Worm (Caenorhabditis elegans): Measurements from ENCODE around the gene F13A2.4.

Gene F13A2.4

ce11 chrV:4411714-4412113, 11.7 kb upstream of the F13A2.4 start, which contains the start of gene Y47D7A.17:
Gene Y47D7A.17, minus strand, starts transcription at chrV:4411814.
- TF ChIP-seq unc-62 (GFP tag; optimal IDR thresholded peaks at IDR 0.05) = no peak

DNA sequence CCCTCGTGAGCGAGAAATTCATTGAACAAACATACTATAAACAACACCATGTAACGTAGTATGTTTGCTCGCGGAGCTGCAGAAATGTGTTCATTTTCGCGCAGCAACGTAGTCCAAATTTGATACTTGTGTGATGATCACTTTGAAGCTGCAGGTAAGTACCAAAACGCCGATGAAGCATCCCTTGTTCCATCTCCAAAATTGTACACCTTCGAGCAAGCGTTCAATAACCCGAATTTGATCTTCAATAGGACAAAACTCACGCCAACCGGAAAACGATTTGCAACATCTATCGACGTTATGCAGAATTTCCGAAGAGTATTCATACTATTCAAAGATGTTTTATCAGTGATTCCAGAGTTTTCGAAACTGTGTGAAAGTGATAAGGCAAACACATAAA, 10.6 kb upstream of the F13A2.4 start, which contains the start of gene Y47D7A.3:
Gene Y47D7A.3, plus strand, starts transcription at position 301 of the 400 bp plus-strand sequence.
- TF ChIP-seq unc-62 (GFP tag; optimal IDR thresholded peaks at IDR 0.05) = no peak

ce11 chrV:4407519-4407918, 7.5 kb upstream of the F13A2.4 start, which contains the start of gene nhr-118:
Gene nhr-118, plus strand, starts transcription at chrV:4407819.
- no peak for TF ChIP-seq unc-62 (GFP tag; optimal IDR thresholded peaks at IDR 0.05)

DNA sequence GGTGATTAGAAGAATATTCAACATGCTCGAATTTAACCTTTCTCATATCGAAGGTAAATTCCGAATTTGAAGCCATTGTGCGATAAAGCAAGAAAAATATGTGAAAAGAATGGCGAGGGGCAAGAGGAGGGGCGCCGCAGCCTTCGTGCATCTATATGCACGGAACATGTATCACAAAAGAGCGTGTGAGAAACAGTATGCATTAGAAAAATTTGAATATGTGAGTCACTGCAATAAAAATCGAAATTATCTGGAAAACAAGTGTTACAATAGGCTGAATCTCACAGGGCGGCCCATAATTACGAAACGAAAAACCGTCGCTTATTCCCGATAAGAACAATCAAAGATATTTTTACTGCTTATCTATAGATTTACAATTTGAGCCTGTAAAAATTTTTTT, 1.8 kb upstream of the F13A2.4 start, which contains the start of gene F13A2.5:
Gene F13A2.5, minus strand, starts transcription at position 101 of the 400 bp plus-strand sequence.
- no peak for TF ChIP-seq unc-62 (GFP tag; optimal IDR thresholded peaks at IDR 0.05)

ce11 chrV:4398884-4399283, 1.1 kb downstream of the F13A2.4 start:
- TF ChIP-seq unc-62 (GFP tag; optimal IDR thresholded peaks at IDR 0.05) = no peak

DNA sequence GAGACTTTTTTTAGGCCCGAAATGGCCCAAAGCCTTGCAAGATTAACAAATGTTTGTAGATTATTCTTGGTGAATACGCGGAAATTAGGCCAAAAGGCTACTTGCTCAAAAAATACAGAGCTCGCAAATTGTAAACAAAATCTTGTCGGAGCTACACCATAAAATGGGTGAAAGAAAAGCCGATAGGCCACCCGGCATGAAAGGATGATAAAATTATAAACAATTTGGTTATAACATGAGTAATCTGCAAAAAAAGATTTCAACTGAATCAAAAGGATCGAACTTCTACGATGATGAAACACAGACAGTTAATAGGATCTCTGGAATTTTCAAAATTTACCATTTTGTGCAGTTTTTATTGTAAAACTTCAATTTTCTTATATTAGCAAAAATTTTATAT, 1.9 kb downstream of the F13A2.4 start:
- TF ChIP-seq unc-62 (GFP tag; optimal IDR thresholded peaks at IDR 0.05) = no peak

DNA sequence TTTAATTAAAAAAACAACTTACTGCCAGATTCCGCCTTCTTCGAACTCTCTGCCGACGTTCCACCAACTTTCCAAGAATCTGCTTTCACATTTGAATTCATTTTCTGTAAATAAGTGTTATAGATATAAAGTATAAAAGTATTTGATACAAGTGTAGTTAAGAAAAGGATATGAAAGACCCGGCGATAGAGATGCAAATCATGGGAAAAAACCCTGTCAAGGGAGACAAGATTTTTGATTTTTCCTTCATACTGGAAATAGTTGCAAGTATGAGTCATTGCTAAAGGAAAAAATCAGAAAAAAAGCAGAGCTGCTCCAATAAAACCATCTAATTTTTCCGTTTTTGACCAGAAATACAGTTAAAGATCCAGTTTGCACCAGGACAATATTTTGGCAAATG, 3.8 kb downstream of the F13A2.4 start, which contains the start of gene F13A2.3:
Gene F13A2.3, minus strand, starts transcription at position 101 of the 400 bp plus-strand sequence.
- no peak for TF ChIP-seq unc-62 (GFP tag; optimal IDR thresholded peaks at IDR 0.05)

DNA sequence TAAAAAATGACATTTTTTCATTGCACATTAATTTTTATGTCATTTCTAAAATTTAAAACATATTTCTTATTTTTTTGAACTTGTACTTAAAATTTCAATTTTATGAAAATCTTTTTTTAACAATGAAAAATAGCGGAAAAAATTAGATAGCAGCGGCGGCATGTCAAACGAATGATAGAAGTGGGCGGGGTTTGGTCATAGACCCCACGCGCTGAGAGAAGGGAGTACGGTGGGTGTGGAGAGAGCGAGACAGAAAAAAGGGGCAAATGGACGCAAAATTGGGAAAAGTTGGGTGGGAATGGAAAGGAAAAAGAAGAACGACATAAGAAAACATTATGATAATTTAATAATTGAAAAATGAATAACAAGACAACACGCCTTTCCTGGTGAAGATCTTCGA, 12.1 kb downstream of the F13A2.4 start:
- no peak for TF ChIP-seq unc-62 (GFP tag; optimal IDR thresholded peaks at IDR 0.05)

- TF ChIP-seq unc-62 (GFP tag; optimal IDR thresholded peaks at IDR 0.05) = no peak
These were observed 12.6 kb downstream of the F13A2.4 start, which contains the start of gene F13A2.9 for ce11 chrV:4387402-4387801. Gene F13A2.9, minus strand, starts transcription at chrV:4387502.

DNA sequence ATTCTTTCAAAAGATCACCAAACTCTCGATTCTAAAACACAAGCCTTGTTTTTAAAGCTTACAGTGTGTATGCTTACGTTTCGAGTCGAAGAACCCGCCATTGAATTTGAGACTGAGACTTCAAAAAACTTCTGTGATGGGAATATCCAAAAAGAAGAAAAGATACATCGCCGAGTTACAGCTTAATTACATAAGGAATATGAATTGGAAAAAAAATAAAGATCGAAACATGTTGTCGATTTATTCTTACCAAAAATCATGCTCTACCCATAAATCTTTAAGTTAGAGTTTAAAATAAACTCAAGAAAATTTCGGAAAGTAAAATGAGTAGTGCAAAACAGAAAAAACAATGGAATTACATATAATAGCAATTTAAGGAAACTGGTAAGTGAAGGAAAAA, 13.8 kb downstream of the F13A2.4 start, which contains the start of gene F13A2.10:
Gene F13A2.10, minus strand, starts transcription at position 101 of the 400 bp plus-strand sequence.
- TF ChIP-seq unc-62 (GFP tag; optimal IDR thresholded peaks at IDR 0.05) = no peak

DNA sequence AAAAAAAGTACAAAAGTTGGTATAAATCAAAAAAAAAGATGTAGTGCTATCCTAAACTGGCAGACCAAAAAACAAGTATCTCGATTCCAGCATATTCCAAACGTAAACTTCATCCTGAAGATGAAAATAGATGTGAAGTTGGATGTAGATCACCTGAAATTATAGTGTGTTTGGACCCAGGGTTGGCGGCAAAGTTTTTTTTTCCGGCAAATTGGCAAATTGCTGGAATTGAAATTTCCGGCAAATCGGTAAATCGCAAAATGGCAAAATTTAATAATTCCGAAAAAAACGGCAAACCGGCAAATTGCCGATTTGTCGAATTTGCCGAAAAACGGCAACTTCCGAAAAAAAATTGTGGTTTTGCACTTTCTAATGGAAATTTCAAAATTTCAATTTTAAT, 15.5 kb downstream of the F13A2.4 start, which contains the start of gene F13A2.2:
Gene F13A2.2, minus strand, starts transcription at position 101 of the 400 bp plus-strand sequence.
- no peak for TF ChIP-seq unc-62 (GFP tag; optimal IDR thresholded peaks at IDR 0.05)

DNA sequence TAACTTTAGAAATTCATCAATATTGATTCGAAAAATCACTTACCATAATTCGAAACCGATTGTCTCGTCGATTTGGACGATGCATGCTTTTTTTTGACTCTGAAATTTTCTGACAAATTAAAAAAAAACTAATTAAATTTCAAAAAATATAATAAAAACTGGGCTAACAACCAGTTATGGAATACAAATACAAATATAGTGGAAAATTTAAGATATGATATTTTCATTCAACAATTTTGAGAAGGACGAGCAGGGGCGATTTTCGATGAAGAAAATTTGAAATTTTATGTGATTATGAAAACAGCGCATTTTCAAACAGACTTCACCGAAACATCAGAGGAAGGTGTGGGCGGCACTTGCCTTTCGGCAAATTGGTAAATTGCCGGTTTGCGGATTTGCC, 17.7 kb downstream of the F13A2.4 start, which contains the start of gene F13A2.1:
Gene F13A2.1, minus strand, starts transcription at position 101 of the 400 bp plus-strand sequence.
- no peak for TF ChIP-seq unc-62 (GFP tag; optimal IDR thresholded peaks at IDR 0.05)

ce11 chrV:4377622-4378021, 22.4 kb downstream of the F13A2.4 start, which contains the start of gene F32D1.8:
Gene F32D1.8, minus strand, starts transcription at chrV:4377722.
- TF ChIP-seq unc-62 (GFP tag; optimal IDR thresholded peaks at IDR 0.05) = no peak

ce11 chrV:4375807-4376564, 24.0 kb downstream of the F13A2.4 start, which contains the start of gene F32D1.7:
Gene F32D1.7, minus strand, starts transcription at chrV:4376173.
- no peak for TF ChIP-seq unc-62 (GFP tag; optimal IDR thresholded peaks at IDR 0.05)

ce11 chrV:4374625-4375024, 25.4 kb downstream of the F13A2.4 start, which contains the start of gene neg-1:
Gene neg-1, minus strand, starts transcription at chrV:4374874.
- TF ChIP-seq unc-62 (GFP tag; optimal IDR thresholded peaks at IDR 0.05) = no peak

DNA sequence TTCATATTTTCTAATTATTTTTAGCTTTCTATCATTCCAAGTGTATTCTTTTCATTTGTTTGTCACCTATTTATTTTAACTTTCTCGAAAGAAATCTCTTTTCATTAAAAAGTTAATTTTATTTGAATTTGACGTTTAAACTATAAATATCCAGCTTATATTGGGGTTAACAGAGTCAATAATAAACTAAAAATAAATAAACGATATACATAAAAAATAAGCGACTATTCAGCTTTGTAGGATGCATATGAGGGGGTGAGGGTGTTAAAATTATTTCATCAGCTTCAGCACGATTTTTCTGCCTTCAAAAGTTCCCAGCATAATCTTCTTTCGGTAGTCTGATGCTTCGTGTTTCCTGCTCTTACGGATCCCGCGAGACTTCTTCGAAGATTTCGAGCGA, 26.4 kb downstream of the F13A2.4 start:
- TF ChIP-seq unc-62 (GFP tag; optimal IDR thresholded peaks at IDR 0.05) = no peak

DNA sequence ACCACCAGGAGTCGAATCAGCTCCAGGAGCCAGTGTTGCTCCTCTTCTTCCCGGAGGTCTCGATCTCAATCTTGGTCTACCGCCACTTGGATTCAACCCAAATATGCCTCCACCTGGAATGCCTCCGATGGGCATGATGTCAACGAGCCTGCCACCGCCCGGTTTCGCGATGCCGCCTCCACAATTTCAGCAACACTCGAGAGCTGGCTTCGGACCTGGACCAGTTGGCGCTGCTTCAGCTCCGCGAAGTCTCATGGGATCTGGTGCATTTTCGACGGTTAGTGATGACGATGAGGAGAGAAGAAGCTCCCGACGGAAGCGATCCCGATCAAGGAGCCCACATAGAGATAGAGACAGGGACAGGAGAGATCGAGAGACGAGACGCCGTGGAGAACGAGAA, 27.0 kb downstream of the F13A2.4 start:
- no peak for TF ChIP-seq unc-62 (GFP tag; optimal IDR thresholded peaks at IDR 0.05)

Measured in whole organism, dauer.